1 fruit fly cellular context compared by ENCODE assay signal in genomic region chr2L:20824136-20824789, dm6.
TF ChIP-seq lines count a peak whose summit lies in the region.

No protein-coding gene starts in this region.

TF ChIP-seq in whole organism, embryonic, 481 proteins besides CTCF, POLR2A, EP300 and RAD21 (continued from another document):
- TF ChIP-seq slou (GFP tag; optimal IDR thresholded peaks at IDR 0.05; lab: Kevin White, UChicago), result no peak
- no peak for TF ChIP-seq hb (GFP tag; IDR thresholded peaks at IDR 0.05; lab: Robert Waterston, UW; ENCODE audit: partially characterized antibody)
- TF ChIP-seq PHDP (tag; optimal IDR thresholded peaks at IDR 0.05; lab: Kevin White, UChicago), result no peak
- TF ChIP-seq CG16813 (GFP tag; IDR thresholded peaks at IDR 0.05; lab: Robert Waterston, UW; ENCODE audit: partially characterized antibody), result no peak
- TF ChIP-seq klu (GFP tag; IDR thresholded peaks at IDR 0.05; lab: Robert Waterston, UW), result no peak
- TF ChIP-seq CG10366 (GFP tag; IDR thresholded peaks at IDR 0.05; lab: Robert Waterston, UW), result no peak
- TF ChIP-seq CG3163 (GFP tag; optimal IDR thresholded peaks at IDR 0.05; lab: Kevin White, UChicago), result peak; percentile 78
- TF ChIP-seq Meics (GFP tag; optimal IDR thresholded peaks at IDR 0.05; lab: Kevin White, UChicago), result no peak
- 0 out of 2 replicates have a peak, but pooled peaks have one; percentile 24 for TF ChIP-seq rib (GFP tag; IDR thresholded peaks at IDR 0.05; lab: Robert Waterston, UW)
- TF ChIP-seq Mrtf (GFP tag; IDR thresholded peaks at IDR 0.05; lab: Robert Waterston, UW), result no peak
- no peak for TF ChIP-seq Hr3 (GFP tag; optimal IDR thresholded peaks at IDR 0.05; lab: Kevin White, UChicago)
- TF ChIP-seq sd (tag; optimal IDR thresholded peaks at IDR 0.05; lab: Kevin White, UChicago), result peak; percentile 44
- peak; percentile 7 for TF ChIP-seq sug (tag; optimal IDR thresholded peaks at IDR 0.05; lab: Kevin White, UChicago)
- no peak for TF ChIP-seq CG17328 (GFP tag; IDR thresholded peaks at IDR 0.05; lab: Robert Waterston, UW)
- TF ChIP-seq chinmo (GFP tag; IDR thresholded peaks at IDR 0.05; lab: Robert Waterston, UW; ENCODE audit: partially characterized antibody), result 0 out of 4 replicates have a peak, but pooled peaks have one; percentile 6
- no peak for TF ChIP-seq CG16863 (GFP tag; optimal IDR thresholded peaks at IDR 0.05; lab: Kevin White, UChicago)
